Worm (Caenorhabditis elegans) whole organism, midembryonic: ENCODE measurements around the gene Y38C1AA.1.

Experiments
- T22C8.4 ChIP-seq: fragments of 200-800 bp; sonication (Bioruptor generic); IDR thresholded peaks from 2 replicates; pipeline ENCODE4 v1.3.6; 2022; ENCODE audit warnings: missing genetic modification characterization, missing compliant biosample characterization
- cog-1 ChIP-seq: sonication (generic microtip); optimal IDR thresholded peaks from 2 replicates; lab custom pipeline; 2016; ENCODE audit warnings: missing genetic modification characterization, missing compliant biosample characterization
- flt-1 ChIP-seq: fragments of 200-800 bp; sonication (Bioruptor generic); IDR thresholded peaks from 2 replicates; pipeline ENCODE4 v1.3.6; 2022; ENCODE audit warnings: missing genetic modification characterization, missing compliant biosample characterization
- klf-2 ChIP-seq: fragments of 200-800 bp; sonication (Bioruptor generic); conservative IDR thresholded peaks from 2 replicates; pipeline ENCODE4 v1.3.6; 2022; ENCODE audit warnings: missing genetic modification reagents, missing genetic modification characterization, missing compliant biosample characterization
- ref-1 ChIP-seq: fragments of 200-800 bp; sonication (Bioruptor generic); conservative IDR thresholded peaks from 2 replicates; pipeline ENCODE4 v1.3.6; 2022; ENCODE audit warnings: missing genetic modification reagents, missing genetic modification characterization, missing compliant biosample characterization
- ztf-23 ChIP-seq: fragments of 200-800 bp; sonication (Bioruptor generic); IDR thresholded peaks from 2 replicates; pipeline ENCODE4 v1.3.6; 2022; ENCODE audit warnings: missing genetic modification reagents, missing genetic modification characterization, missing compliant biosample characterization
- ztf-29 ChIP-seq: fragments of 200-800 bp; sonication (Bioruptor generic); IDR thresholded peaks from 2 replicates; pipeline ENCODE4 v1.3.6; 2022; ENCODE audit warnings: missing genetic modification reagents, missing genetic modification characterization, missing compliant biosample characterization

DNA sequence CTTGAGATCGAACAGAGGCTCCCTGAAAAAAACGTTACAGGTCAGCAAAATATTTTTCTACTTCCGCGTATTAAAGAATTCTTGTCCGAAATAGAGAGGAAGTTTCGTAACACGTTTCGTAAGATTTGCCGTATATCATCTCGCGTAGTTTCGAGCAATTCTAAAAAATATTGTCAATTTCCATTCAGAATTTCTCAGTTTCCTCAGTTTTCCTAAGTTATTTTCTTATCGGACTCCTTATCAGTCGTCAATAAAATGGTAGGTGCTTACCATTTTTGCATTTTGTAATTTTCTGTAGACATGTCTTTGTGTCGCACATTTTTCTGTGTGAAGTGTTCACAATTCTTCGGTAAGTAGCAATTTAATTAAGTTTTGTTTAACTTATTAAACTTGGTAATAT lies 48.1 kb upstream of the Y38C1AA.1 start, which contains the start of gene Y38C1AA.19:
- TF ChIP-seq flt-1 (no peak), ztf-23 (no peak), cog-1 (no peak), ztf-29 (no peak), ref-1 (GFP tag; lab: Robert Waterston, UW) (no peak), T22C8.4 (GFP tag; lab: Robert Waterston, UW) (no peak), klf-2 (GFP tag; lab: Robert Waterston, UW) (no peak)
